Worm (Caenorhabditis elegans): ENCODE results near the gene Y59E9AL.36.

DNA sequence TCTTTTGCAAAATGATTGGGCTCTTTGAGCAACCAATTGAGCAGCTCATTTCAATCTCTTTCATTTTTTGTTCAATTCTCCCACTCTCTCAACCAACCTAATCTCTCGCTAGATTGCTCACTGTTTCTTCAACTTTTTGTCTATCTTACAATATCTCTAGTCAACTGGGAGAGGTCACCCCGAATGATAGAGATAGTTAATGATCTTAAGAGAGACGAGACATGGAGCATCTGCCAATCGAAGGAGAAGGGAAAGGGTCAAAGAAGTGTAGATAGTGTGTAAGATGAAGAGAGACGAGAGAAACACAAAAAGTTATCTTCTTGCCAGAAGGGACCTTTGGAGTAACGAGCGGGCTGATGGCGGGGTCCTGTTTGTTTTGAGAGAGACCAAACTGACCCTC is 39.9 kb downstream of the Y59E9AL.36 start:
- TF ChIP-seq R02D3.7 (tag; optimal IDR thresholded peaks at IDR 0.05) (no peak), jun-1 (tag; optimal IDR thresholded peaks at IDR 0.05) (no peak)

Measured in whole organism, L3 larva.